Fruit fly (Drosophila melanogaster): Measurements from ENCODE around the gene Ddx56.
A peak's percentile ranks its signal among the peaks of the same experiment; 100 is the strongest.

The Ddx56 gene

dm6 chrX:21339476-21339931 lies 48.2 kb downstream of the Ddx56 start, which contains the start of the genes tty and fliI (continued):
- TF ChIP-seq fd64A (GFP tag; optimal IDR thresholded peaks at IDR 0.05) (peak; percentile 28), CG13287 (GFP tag; IDR thresholded peaks at IDR 0.05; ENCODE audit: partially characterized antibody) (peak; percentile 14; the same call in 1 of the 2 replicates), Sin3A (optimal IDR thresholded peaks at IDR 0.05) (peak; percentile 73), CG10565 (GFP tag; optimal IDR thresholded peaks at IDR 0.05) (peak; percentile 8), Trl (optimal IDR thresholded peaks at IDR 0.05) (no peak), Trl (GFP tag; optimal IDR thresholded peaks at IDR 0.05) (peak; percentile 80), CG7786 (GFP tag; optimal IDR thresholded peaks at IDR 0.05) (peak; percentile 87), D (optimal IDR thresholded peaks at IDR 0.05) (no peak), D (GFP tag; optimal IDR thresholded peaks at IDR 0.05) (peak; percentile 48), chinmo (GFP tag; IDR thresholded peaks at IDR 0.05; ENCODE audit: partially characterized antibody) (0 out of 4 replicates have a peak, but pooled peaks have one; percentile 5), CG3407 (GFP tag; optimal IDR thresholded peaks at IDR 0.05) (peak; percentile 66), CG12071 (GFP tag; optimal IDR thresholded peaks at IDR 0.05) (no peak), ATbp (GFP tag; optimal IDR thresholded peaks at IDR 0.05) (peak; percentile 73), CG34376 (GFP tag; optimal IDR thresholded peaks at IDR 0.05) (peak; percentile 58), CG16779 (GFP tag; IDR thresholded peaks at IDR 0.05) (peak; percentile 53; the same call in 1 of the 2 replicates), CG32767 (GFP tag; IDR thresholded peaks at IDR 0.05) (peak; percentile 74), klu (GFP tag; IDR thresholded peaks at IDR 0.05) (peak; percentile 85), dysf (GFP tag; IDR thresholded peaks at IDR 0.05) (peak; percentile 91), Fer3 (tag; optimal IDR thresholded peaks at IDR 0.05) (peak; percentile 72), gt (GFP tag; IDR thresholded peaks at IDR 0.05) (peak; percentile 67), br (optimal IDR thresholded peaks at IDR 0.05) (no peak), Dref (GFP tag; IDR thresholded peaks at IDR 0.05) (peak; percentile 46), seq (GFP tag; IDR thresholded peaks at IDR 0.05) (peak; percentile 79), sim (GFP tag; IDR thresholded peaks at IDR 0.05) (peak; percentile 59; the same call in 1 of the 2 replicates), lilli (GFP tag; optimal IDR thresholded peaks at IDR 0.05) (peak; percentile 91), slou (GFP tag; optimal IDR thresholded peaks at IDR 0.05) (peak; percentile 35), CG12391 (tag; optimal IDR thresholded peaks at IDR 0.05) (peak; percentile 80), Hr78 (GFP tag; optimal IDR thresholded peaks at IDR 0.05) (no peak), dpn (GFP tag; optimal IDR thresholded peaks at IDR 0.05) (peak; percentile 83 to 85), Sox100B (GFP tag; optimal IDR thresholded peaks at IDR 0.05) (no peak), CG12299 (tag; optimal IDR thresholded peaks at IDR 0.05) (no peak), CG17328 (GFP tag; IDR thresholded peaks at IDR 0.05) (peak; percentile 88), mam (GFP tag; optimal IDR thresholded peaks at IDR 0.05) (peak; percentile 92), lbe (GFP tag; optimal IDR thresholded peaks at IDR 0.05) (peak; percentile 67), H15 (GFP tag; IDR thresholded peaks at IDR 0.05) (peak; percentile 85), Mrtf (GFP tag; IDR thresholded peaks at IDR 0.05) (peak; percentile 89), twi (tag; optimal IDR thresholded peaks at IDR 0.05) (peak; percentile 41), CG14050 (GFP tag; IDR thresholded peaks at IDR 0.05) (peak; percentile 83), HHEX (GFP tag; optimal IDR thresholded peaks at IDR 0.05) (peak; percentile 77), CG30403 (GFP tag; optimal IDR thresholded peaks at IDR 0.05) (peak; percentile 81), NK7.1 (GFP tag; optimal IDR thresholded peaks at IDR 0.05) (peak; percentile 42), CG9437 (GFP tag; optimal IDR thresholded peaks at IDR 0.05) (peak; percentile 58), Dip3 (GFP tag; optimal IDR thresholded peaks at IDR 0.05) (peak; percentile 86), CG6854 (GFP tag; optimal IDR thresholded peaks at IDR 0.05) (peak; percentile 26), vnd (GFP tag; IDR thresholded peaks at IDR 0.05; ENCODE audit: partially characterized antibody) (peak; percentile 39; the same call in 2 of the 3 replicates), aop (GFP tag; IDR thresholded peaks at IDR 0.05) (peak; percentile 60; the same call in 1 of the 2 replicates), ash1 (GFP tag; optimal IDR thresholded peaks at IDR 0.05) (no peak), bigmax (GFP tag; optimal IDR thresholded peaks at IDR 0.05) (peak; percentile 60), CG15696 (tag; optimal IDR thresholded peaks at IDR 0.05) (peak; percentile 13), CG5180 (GFP tag; optimal IDR thresholded peaks at IDR 0.05) (no peak), fd96Cb (tag; optimal IDR thresholded peaks at IDR 0.05) (peak; percentile 71)
